Fruit fly (Drosophila melanogaster) whole organism, prepupa: ENCODE measurements around the gene tipE.

Experiments used
- Blimp-1 ChIP-seq: fragments of 200-800 bp; sonication (Bioruptor generic); optimal IDR thresholded peaks from 3 replicates; lab custom pipeline; 2017; ENCODE audit warnings: missing biosample characterization, missing genetic modification characterization, mild to moderate bottlenecking, moderate library complexity, missing genetic modification reagents
- CG10631 ChIP-seq: fragments of 200-800 bp; sonication (Bioruptor generic); optimal IDR thresholded peaks from 2 replicates; lab custom pipeline; 2016; ENCODE audit warnings: missing biosample characterization, missing genetic modification characterization
- CG15336 ChIP-seq: fragments of 200-800 bp; sonication (Bioruptor generic); IDR thresholded peaks from 2 replicates; pipeline ENCODE4 v1.3.6; 2022; ENCODE audit warnings: missing biosample characterization, missing genetic modification characterization
- CG4318 ChIP-seq: fragments of 200-800 bp; sonication (Bioruptor generic); optimal IDR thresholded peaks from 3 replicates; lab custom pipeline; 2017; ENCODE audit warnings: missing biosample characterization, mild to moderate bottlenecking, missing genetic modification characterization
- CG6163 ChIP-seq: fragments of 200-800 bp; sonication (Bioruptor generic); IDR thresholded peaks from 3 replicates; pipeline ENCODE4 v1.3.6; 2022; ENCODE audit warnings: missing biosample characterization, missing genetic modification characterization
- CG6792 ChIP-seq: fragments of 200-800 bp; sonication (Bioruptor generic); optimal IDR thresholded peaks from 3 replicates; lab custom pipeline; 2016; ENCODE audit warnings: missing biosample characterization, missing genetic modification characterization
- Eip78C ChIP-seq: fragments of 200-800 bp; sonication (Bioruptor generic); peaks from one replicate; lab custom pipeline; 2016; ENCODE audit warnings: missing biosample characterization, missing genetic modification characterization
- Hr38 ChIP-seq: sonication (Bioruptor generic); optimal IDR thresholded peaks from 2 replicates; lab custom pipeline; 2016; ENCODE audit warnings: missing biosample characterization, missing genetic modification characterization
- Lpt ChIP-seq: fragments of 200-800 bp; sonication (Bioruptor generic); optimal IDR thresholded peaks from 3 replicates; lab custom pipeline; 2016; ENCODE audit warnings: missing biosample characterization, missing genetic modification characterization
- OdsH ChIP-seq: fragments of 200-800 bp; sonication (Bioruptor generic); optimal IDR thresholded peaks from 3 replicates; lab custom pipeline; 2016; ENCODE audit warnings: missing biosample characterization, missing genetic modification characterization
- dac ChIP-seq: fragments of 200-800 bp; sonication (Bioruptor generic); optimal IDR thresholded peaks from 2 replicates; lab custom pipeline; 2017; ENCODE audit warnings: missing biosample characterization, mild to moderate bottlenecking, missing genetic modification characterization
- dsx ChIP-seq: fragments of 200-800 bp; optimal IDR thresholded peaks from 3 replicates; lab custom pipeline; 2019; ENCODE audit warnings: missing biosample characterization, mild to moderate bottlenecking, missing genetic modification characterization, moderate library complexity; ENCODE audit not compliant: poor library complexity, severe bottlenecking
- pdm3 ChIP-seq: fragments of 200-800 bp; sonication (Bioruptor generic); optimal IDR thresholded peaks from 3 replicates; lab custom pipeline; 2016; ENCODE audit warnings: missing biosample characterization, missing genetic modification characterization
- spab ChIP-seq: fragments of 200-800 bp; sonication (Bioruptor generic); optimal IDR thresholded peaks from 2 replicates; lab custom pipeline; 2017; ENCODE audit warnings: missing biosample characterization, mild to moderate bottlenecking, missing genetic modification characterization, missing genetic modification reagents

DNA sequence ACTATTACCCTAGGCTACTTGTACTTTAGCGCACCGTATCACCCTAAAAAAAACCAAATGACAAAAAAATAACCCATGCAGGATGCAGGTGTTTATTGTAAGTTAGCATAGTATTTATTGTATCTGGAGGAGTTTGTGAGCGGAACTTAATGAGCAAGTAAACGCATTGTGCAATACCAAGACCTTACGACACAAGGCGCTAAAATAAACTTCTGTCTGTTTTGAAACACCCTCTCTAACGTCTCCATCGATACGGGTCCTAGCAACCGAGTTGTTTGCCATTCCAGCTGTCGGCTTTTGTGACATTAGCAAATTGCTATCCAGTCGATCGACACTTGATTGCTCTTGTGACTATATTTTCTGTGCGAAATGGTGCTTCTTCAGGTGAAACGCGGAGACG lies 14.7 kb upstream of the tipE start, which contains the start of gene CG18675:
- TF ChIP-seq spab (GFP tag; lab: Kevin White, UChicago) (no peak), Hr38 (no peak), dac (no peak), CG15336 (GFP tag; lab: Robert Waterston, UW) (no peak), CG10631 (no peak), Eip78C (GFP tag; lab: Kevin White, UChicago) (no peak), dsx (no peak), pdm3 (GFP tag; lab: Kevin White, UChicago) (no peak), CG6163 (GFP tag; lab: Robert Waterston, UW) (no peak), CG4318 (no peak), OdsH (GFP tag; lab: Kevin White, UChicago) (no peak), Blimp-1 (no peak), Lpt (GFP tag; lab: Kevin White, UChicago) (no peak), CG6792 (GFP tag; lab: Kevin White, UChicago) (no peak)
